Fruit fly (Drosophila melanogaster) S2 (cell line): ENCODE measurements around the gene CG17147.

Source experiments
- CG8478 ChIP-seq: fragments of >200 bp; optimal IDR thresholded peaks from 2 replicates; lab custom pipeline; 2018
- CTCF ChIP-seq, 2 experiments: fragments of >200 bp; optimal IDR thresholded peaks; 2 replicates each; lab custom pipeline; 2018

DNA sequence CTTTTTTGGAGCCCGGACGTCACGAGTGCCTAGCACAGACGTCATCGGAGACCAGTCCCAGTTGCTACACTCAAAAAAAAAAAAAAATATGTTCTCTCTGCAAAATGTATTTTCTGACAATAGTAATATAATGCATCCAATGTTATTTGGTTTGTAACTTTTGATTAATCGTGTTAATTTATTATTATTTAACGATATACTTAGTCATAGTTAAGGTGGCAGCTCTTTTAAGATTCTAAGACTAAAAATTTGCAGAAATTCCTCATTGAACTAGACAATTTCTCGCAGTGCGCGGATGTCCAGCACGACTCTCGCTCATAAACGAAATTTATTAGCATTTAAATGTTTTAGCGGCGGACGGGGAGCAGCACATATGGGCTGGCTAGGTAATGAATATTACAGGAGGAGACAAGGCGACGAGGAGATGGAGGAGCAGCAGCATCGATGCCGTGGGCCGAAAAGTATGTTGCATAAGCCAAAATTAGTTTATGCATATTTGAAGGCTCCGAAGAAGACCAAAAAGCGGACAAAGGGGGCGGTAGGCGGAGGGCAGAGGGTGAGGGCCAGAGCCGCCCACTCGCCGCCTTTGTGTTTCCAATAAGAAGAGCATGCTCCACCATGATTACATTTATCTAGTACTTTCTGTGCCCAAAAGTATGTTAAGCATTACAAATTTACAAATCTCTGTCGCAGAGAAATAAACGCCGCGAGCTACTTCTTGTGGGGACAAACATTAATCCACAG lies 40.2 kb upstream of the CG17147 start:
- TF ChIP-seq CG8478 (lab: Kevin White, UChicago) (no peak), CTCF (optimal IDR thresholded peaks at IDR 0.05; lab: Kevin White, UChicago) (no peak)
